Worm (Caenorhabditis elegans): ENCODE measurements around the gene F07C6.4.

ce11 chrIV:12757470-12757869, 48.3 kb upstream of the F07C6.4 start, which contains the start of gene flp-9:
- no peak for TF ChIP-seq ztf-11 (tag; optimal IDR thresholded peaks at IDR 0.05)
- TF ChIP-seq elt-1 (tag; optimal IDR thresholded peaks at IDR 0.05; ENCODE audit: borderline replicate concordance, insufficient read depth) = no peak
- no peak for TF ChIP-seq M03D4.4 (tag; optimal IDR thresholded peaks at IDR 0.05)
- TF ChIP-seq lin-32 (GFP tag; optimal IDR thresholded peaks at IDR 0.05) = no peak
- no peak for TF ChIP-seq elt-3 (tag; optimal IDR thresholded peaks at IDR 0.05)
- no peak for TF ChIP-seq lin-13 (tag; optimal IDR thresholded peaks at IDR 0.05)
- TF ChIP-seq snpc-4 (tag; optimal IDR thresholded peaks at IDR 0.05) = no peak
- no peak for TF ChIP-seq cnd-1 (tag; optimal IDR thresholded peaks at IDR 0.05)
- no peak for TF ChIP-seq ceh-43 (GFP tag; optimal IDR thresholded peaks at IDR 0.05)
